Fruit fly (Drosophila melanogaster) whole organism, embryonic: ENCODE results near the gene egh.

ENCODE experiments used
- Bdp1 ChIP-seq: fragments of 200-800 bp; sonication (Bioruptor generic); optimal IDR thresholded peaks from 3 replicates; lab custom pipeline; 2016; ENCODE audit warnings: missing biosample characterization, missing genetic modification characterization
- CG10209 ChIP-seq: fragments of 200-800 bp; sonication (Bioruptor generic); optimal IDR thresholded peaks from 3 replicates; lab custom pipeline; 2017; ENCODE audit warnings: missing biosample characterization, mild to moderate bottlenecking, missing genetic modification characterization, missing genetic modification reagents
- CG12219 ChIP-seq: fragments of 200-800 bp; sonication (Bioruptor generic); optimal IDR thresholded peaks from 3 replicates; lab custom pipeline; 2018; ENCODE audit warnings: missing biosample characterization, mild to moderate bottlenecking, missing genetic modification characterization
- CG12299 ChIP-seq: fragments of 200-800 bp; sonication (Bioruptor generic); optimal IDR thresholded peaks from 2 replicates; lab custom pipeline; 2018; ENCODE audit warnings: missing biosample characterization, mild to moderate bottlenecking, missing genetic modification characterization
- CG12659 ChIP-seq: fragments of 200-800 bp; sonication (Bioruptor generic); optimal IDR thresholded peaks from 3 replicates; lab custom pipeline; 2017; ENCODE audit warnings: mild to moderate bottlenecking, missing biosample characterization, missing genetic modification reagents, missing genetic modification characterization
- CG12769 ChIP-seq: fragments of 200-800 bp; sonication (Bioruptor generic); optimal IDR thresholded peaks from 2 replicates; lab custom pipeline; 2019; ENCODE audit warnings: missing biosample characterization, mild to moderate bottlenecking, missing genetic modification characterization, moderate library complexity
- CG14710 ChIP-seq: fragments of 200-800 bp; sonication (Bioruptor generic); optimal IDR thresholded peaks from 3 replicates; lab custom pipeline; 2019; ENCODE audit warnings: missing biosample characterization, mild to moderate bottlenecking, missing genetic modification characterization, moderate library complexity
- CG1602 ChIP-seq: fragments of 200-800 bp; sonication (Bioruptor generic); optimal IDR thresholded peaks from 3 replicates; lab custom pipeline; 2016; ENCODE audit warnings: missing biosample characterization, missing genetic modification characterization
- CG1603 ChIP-seq: fragments of 200-800 bp; sonication (Bioruptor generic); optimal IDR thresholded peaks from 2 replicates; lab custom pipeline; 2019; ENCODE audit warnings: missing biosample characterization, mild to moderate bottlenecking, missing genetic modification characterization, moderate library complexity
- CG2199 ChIP-seq: fragments of 200-800 bp; sonication (Bioruptor generic); IDR thresholded peaks from 3 replicates; pipeline ENCODE4 v1.3.6; 2022; ENCODE audit warnings: missing biosample characterization, missing genetic modification characterization
- CG3847 ChIP-seq: fragments of 200-800 bp; sonication (Bioruptor generic); IDR thresholded peaks from 2 replicates; pipeline ENCODE4 v1.3.6; 2022; ENCODE audit warnings: missing biosample characterization, missing genetic modification characterization
- CG5245 ChIP-seq: fragments of 200-800 bp; sonication (Bioruptor generic); optimal IDR thresholded peaks from 3 replicates; lab custom pipeline; 2016; ENCODE audit warnings: missing biosample characterization, missing genetic modification characterization
- CG6791 ChIP-seq: fragments of 200-800 bp; sonication (Bioruptor generic); IDR thresholded peaks from 3 replicates; pipeline ENCODE4 v1.3.6; 2022; ENCODE audit warnings: missing biosample characterization, missing genetic modification characterization; ENCODE audit not compliant: partially characterized antibody
- CG7839 ChIP-seq: fragments of 200-800 bp; sonication (Bioruptor generic); optimal IDR thresholded peaks from 3 replicates; lab custom pipeline; 2018; ENCODE audit warnings: missing biosample characterization, mild to moderate bottlenecking, missing genetic modification characterization, moderate library complexity
- CG8290 ChIP-seq, 3 experiments: fragments of 200-800 bp; sonication (Bioruptor generic); optimal IDR thresholded peaks; 2 replicates each; lab custom pipeline; 2016 to 2019; ENCODE audit warnings: missing biosample characterization in 3 of 3, missing genetic modification characterization in 3 of 3, mild to moderate bottlenecking in 2 of 3, moderate library complexity in 1 of 3
- CG9727 ChIP-seq: fragments of 200-800 bp; sonication (Bioruptor generic); optimal IDR thresholded peaks from 3 replicates; lab custom pipeline; 2017; ENCODE audit warnings: missing biosample characterization, mild to moderate bottlenecking, missing genetic modification characterization
- Dad ChIP-seq: fragments of 200-800 bp; sonication (Bioruptor generic); optimal IDR thresholded peaks from 3 replicates; lab custom pipeline; 2016; ENCODE audit warnings: missing biosample characterization, missing genetic modification characterization
- Dip2 ChIP-seq: fragments of 200-800 bp; sonication (Bioruptor generic); IDR thresholded peaks from 2 replicates; pipeline ENCODE4 v1.3.6; 2022; ENCODE audit warnings: missing biosample characterization, missing genetic modification characterization
- Dp ChIP-seq: fragments of 200-800 bp; sonication (Bioruptor generic); optimal IDR thresholded peaks from 2 replicates; lab custom pipeline; 2018; ENCODE audit warnings: missing biosample characterization, mild to moderate bottlenecking, missing genetic modification characterization, moderate library complexity
- Dref ChIP-seq: fragments of 200-800 bp; sonication (Bioruptor generic); IDR thresholded peaks from 2 replicates; pipeline ENCODE4 v1.3.6; 2022; ENCODE audit warnings: missing biosample characterization, missing genetic modification characterization
- Hsf ChIP-seq: fragments of 200-800 bp; sonication (Bioruptor generic); optimal IDR thresholded peaks from 3 replicates; lab custom pipeline; 2016; ENCODE audit warnings: missing biosample characterization, missing genetic modification characterization
- Lhr ChIP-seq: fragments of 200-800 bp; sonication (Bioruptor generic); optimal IDR thresholded peaks from 3 replicates; lab custom pipeline; 2017; ENCODE audit warnings: mild to moderate bottlenecking, missing biosample characterization, missing genetic modification reagents, missing genetic modification characterization
- Max ChIP-seq: fragments of 200-800 bp; sonication (Bioruptor generic); optimal IDR thresholded peaks from 2 replicates; lab custom pipeline; 2016; ENCODE audit warnings: missing biosample characterization, mild to moderate bottlenecking, missing genetic modification characterization
- NC2β ChIP-seq: fragments of 200-800 bp; sonication (Bioruptor generic); optimal IDR thresholded peaks from 2 replicates; lab custom pipeline; 2016; ENCODE audit warnings: missing biosample characterization, missing genetic modification characterization
- Scr ChIP-seq: fragments of 200-800 bp; sonication (Bioruptor generic); IDR thresholded peaks from 2 replicates; pipeline ENCODE4 v1.3.6; 2022; ENCODE audit warnings: missing biosample characterization, missing genetic modification characterization; ENCODE audit not compliant: partially characterized antibody
- Side ChIP-seq: fragments of 200-800 bp; sonication (Bioruptor generic); optimal IDR thresholded peaks from 2 replicates; lab custom pipeline; 2016; ENCODE audit warnings: missing biosample characterization, missing genetic modification characterization
- abd-A ChIP-seq: fragments of 200-800 bp; sonication (Bioruptor generic); optimal IDR thresholded peaks from 3 replicates; lab custom pipeline; 2019; ENCODE audit warnings: missing biosample characterization, mild to moderate bottlenecking, missing genetic modification characterization, moderate library complexity
- ac ChIP-seq: fragments of 200-800 bp; sonication (Bioruptor generic); optimal IDR thresholded peaks from 3 replicates; lab custom pipeline; 2017; ENCODE audit warnings: missing biosample characterization, mild to moderate bottlenecking, missing genetic modification characterization
- al ChIP-seq: fragments of 200-800 bp; sonication (Bioruptor generic); IDR thresholded peaks from 2 replicates; pipeline ENCODE4 v1.3.6; 2022; ENCODE audit warnings: missing biosample characterization, missing genetic modification characterization
- bbx ChIP-seq: fragments of 200-800 bp; sonication (Bioruptor generic); IDR thresholded peaks from 2 replicates; pipeline ENCODE4 v1.3.6; 2022; ENCODE audit warnings: missing biosample characterization, missing genetic modification characterization; ENCODE audit not compliant: partially characterized antibody
- ci ChIP-seq: fragments of 200-800 bp; sonication (Bioruptor generic); IDR thresholded peaks from 3 replicates; pipeline ENCODE4 v1.3.6; 2022; ENCODE audit warnings: missing biosample characterization, missing genetic modification characterization
- dm ChIP-seq: fragments of 200-800 bp; sonication (Bioruptor generic); optimal IDR thresholded peaks from 3 replicates; lab custom pipeline; 2016; ENCODE audit warnings: missing biosample characterization, missing genetic modification characterization
- ems ChIP-seq: fragments of 200-800 bp; sonication (Bioruptor generic); optimal IDR thresholded peaks from 3 replicates; lab custom pipeline; 2016; ENCODE audit warnings: missing biosample characterization, missing genetic modification characterization
- ftz-f1 ChIP-seq: fragments of 200-800 bp; sonication (Bioruptor generic); optimal IDR thresholded peaks from 2 replicates; lab custom pipeline; 2016; ENCODE audit warnings: missing biosample characterization, missing genetic modification characterization
- gfzf ChIP-seq: fragments of 200-800 bp; sonication (Bioruptor generic); optimal IDR thresholded peaks from 2 replicates; lab custom pipeline; 2016; ENCODE audit warnings: missing biosample characterization, mild to moderate bottlenecking, missing genetic modification characterization, moderate library complexity
- h ChIP-seq: fragments of >200 bp; optimal IDR thresholded peaks from 2 replicates; lab custom pipeline; 2017
- jumu ChIP-seq: fragments of 200-800 bp; sonication (Bioruptor generic); optimal IDR thresholded peaks from 3 replicates; lab custom pipeline; 2016; ENCODE audit warnings: missing biosample characterization, missing genetic modification characterization
- lab ChIP-seq: fragments of 200-800 bp; sonication (Bioruptor generic); optimal IDR thresholded peaks from 3 replicates; lab custom pipeline; 2017; ENCODE audit warnings: missing biosample characterization, missing genetic modification characterization, mild to moderate bottlenecking, moderate library complexity, missing genetic modification reagents
- lola ChIP-seq, 3 experiments: fragments of >200 bp in 2 of 3; fragments of 200-800 bp in 1 of 3; sonication (Bioruptor generic) in 1 of 3; optimal IDR thresholded peaks; 2 replicates each; lab custom pipeline; 2017 to 2019; ENCODE audit warnings: missing biosample characterization in 3 of 3, missing genetic modification characterization in 3 of 3, mild to moderate bottlenecking in 1 of 3, moderate library complexity in 1 of 3
- mirr ChIP-seq: fragments of 200-800 bp; sonication (Bioruptor generic); optimal IDR thresholded peaks from 3 replicates; lab custom pipeline; 2018; ENCODE audit warnings: missing biosample characterization, mild to moderate bottlenecking, missing genetic modification characterization
- oc ChIP-seq: fragments of 200-800 bp; sonication (Bioruptor generic); optimal IDR thresholded peaks from 2 replicates; lab custom pipeline; 2018; ENCODE audit warnings: missing biosample characterization, mild to moderate bottlenecking, missing genetic modification characterization, moderate library complexity
- onecut ChIP-seq: fragments of 200-800 bp; sonication (Bioruptor generic); IDR thresholded peaks from 2 replicates; pipeline ENCODE4 v1.3.6; 2022; ENCODE audit warnings: missing biosample characterization, missing genetic modification characterization
- p53 ChIP-seq: fragments of 200-800 bp; sonication (Bioruptor generic); optimal IDR thresholded peaks from 2 replicates; lab custom pipeline; 2016; ENCODE audit warnings: missing biosample characterization, missing genetic modification characterization
- pzg ChIP-seq: fragments of 200-800 bp; sonication (Bioruptor generic); optimal IDR thresholded peaks from 3 replicates; lab custom pipeline; 2018; ENCODE audit warnings: missing biosample characterization, mild to moderate bottlenecking, missing genetic modification characterization, moderate library complexity
- row ChIP-seq: fragments of 200-800 bp; sonication (Bioruptor generic); IDR thresholded peaks from 3 replicates; pipeline ENCODE4 v1.3.6; 2022; ENCODE audit warnings: missing biosample characterization, missing genetic modification characterization
- sens ChIP-seq: fragments of 200-800 bp; sonication (Bioruptor generic); peaks from one replicate; lab custom pipeline; 2016; ENCODE audit warnings: missing biosample characterization, missing genetic modification characterization
- tio ChIP-seq: fragments of 200-800 bp; sonication (Bioruptor generic); optimal IDR thresholded peaks from 2 replicates; lab custom pipeline; 2017; ENCODE audit warnings: missing biosample characterization, missing genetic modification characterization, inconsistent platforms
- wek ChIP-seq: fragments of 200-800 bp; sonication (Bioruptor generic); optimal IDR thresholded peaks from 3 replicates; lab custom pipeline; 2018; ENCODE audit warnings: missing biosample characterization, mild to moderate bottlenecking, missing genetic modification characterization, moderate library complexity

egh gene

DNA sequence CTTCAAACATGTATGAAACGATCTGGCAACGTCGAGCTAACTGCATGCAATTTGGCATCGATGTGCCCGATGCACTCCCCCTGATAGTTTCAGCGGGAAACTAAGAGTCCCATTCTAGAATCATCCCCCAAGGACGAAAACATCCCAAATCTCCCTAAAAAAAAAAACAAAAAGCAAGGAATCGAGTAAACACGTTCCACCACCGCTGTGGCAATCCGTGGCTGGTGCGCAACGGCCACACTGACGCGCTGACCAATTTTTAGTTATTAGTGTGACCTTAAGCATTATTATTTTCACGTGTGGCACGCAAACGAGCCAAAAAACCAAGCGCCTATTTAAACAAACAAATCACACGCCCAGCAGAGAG is 2.6 kb upstream of the egh start, which contains the start of gene wds (continued):
- TF ChIP-seq dm (peak; percentile 80), CG1603 (peak; percentile 32), sens (GFP tag; lab: Kevin White, UChicago) (peak; percentile 60), CG10209 (no peak), Scr (GFP tag; lab: Robert Waterston, UW) (0 out of 2 replicates have a peak, but pooled peaks have one; percentile 9), CG12299 (tag; lab: Kevin White, UChicago) (no peak), bbx (GFP tag; lab: Robert Waterston, UW) (peak; percentile 21; the same call in 1 of the 2 replicates), Hsf (GFP tag; lab: Kevin White, UChicago) (no peak), CG14710 (peak; percentile 15), h (lab: Kevin White, UChicago) (no peak), Dref (GFP tag; lab: Robert Waterston, UW) (no peak), Dp (GFP tag; lab: Kevin White, UChicago) (peak; percentile 38)

DNA sequence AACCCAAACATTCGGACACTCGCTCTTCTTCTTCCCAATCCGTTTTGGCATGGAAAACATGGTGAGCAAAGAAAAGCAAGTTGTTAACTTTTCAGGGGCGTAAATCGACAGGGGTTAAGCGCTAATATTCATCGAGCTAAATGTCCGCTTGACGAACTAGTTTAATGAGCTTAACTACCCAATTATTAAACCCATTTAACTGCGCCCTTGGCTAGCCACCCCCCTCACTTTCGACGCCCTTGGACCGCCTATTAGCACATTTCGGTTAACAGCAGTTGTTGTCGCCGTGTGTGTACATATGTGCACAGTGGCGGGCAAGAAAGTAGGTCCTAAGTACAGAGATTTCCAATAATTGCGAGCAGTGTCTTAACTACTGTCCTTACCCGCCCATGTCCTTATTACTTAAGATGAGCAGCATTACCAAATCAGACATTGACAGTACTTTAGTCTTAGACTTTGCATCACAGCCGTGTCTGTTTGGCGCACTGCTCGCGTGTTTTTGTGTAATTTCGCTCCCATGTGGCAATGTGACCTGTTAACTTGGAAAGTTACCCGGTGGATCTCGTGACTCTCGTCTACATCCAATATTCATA is 1.2 kb downstream of the egh start:
- TF ChIP-seq CG6791 (no peak), pzg (GFP tag; lab: Kevin White, UChicago) (peak; percentile 26), Bdp1 (GFP tag; lab: Kevin White, UChicago) (peak; percentile 82), CG12219 (GFP tag; lab: Kevin White, UChicago) (peak; percentile 79), ems (peak; percentile 91), CG5245 (GFP tag; lab: Kevin White, UChicago) (peak; percentile 86), Lhr (peak; percentile 46), Side (GFP tag; lab: Kevin White, UChicago) (peak; percentile 95), lola (GFP tag; optimal IDR thresholded peaks at IDR 0.05; lab: Kevin White, UChicago) (peak in 1 of 3 experiments; percentile 47), ac (GFP tag; lab: Kevin White, UChicago) (no peak), CG2199 (GFP tag; lab: Robert Waterston, UW) (peak; percentile 85; the same call in 2 of the 3 replicates), CG1602 (peak; percentile 87), onecut (peak; percentile 74), mirr (GFP tag; lab: Kevin White, UChicago) (peak; percentile 63), abd-A (tag; lab: Kevin White, UChicago) (peak; percentile 68), sens (GFP tag; lab: Kevin White, UChicago) (peak; percentile 96), Dad (GFP tag; lab: Kevin White, UChicago) (peak; percentile 93), NC2β (GFP tag; lab: Kevin White, UChicago) (peak; percentile 85), Dip2 (GFP tag; lab: Robert Waterston, UW) (no peak), CG8290 (GFP tag; optimal IDR thresholded peaks at IDR 0.05; lab: Kevin White, UChicago) (peak; percentile 29), CG8290 (tag; optimal IDR thresholded peaks at IDR 0.05; lab: Kevin White, UChicago) (peak in 1 of 2 experiments; percentile 99), tio (GFP tag; lab: Kevin White, UChicago) (peak; percentile 90), wek (peak; percentile 61), ftz-f1 (peak; percentile 78), p53 (GFP tag; lab: Kevin White, UChicago) (peak; percentile 85), CG7839 (peak; percentile 94), ci (GFP tag; lab: Robert Waterston, UW) (peak; percentile 96), jumu (peak; percentile 93), al (peak; percentile 94), row (GFP tag; lab: Robert Waterston, UW) (peak; percentile 91), oc (peak; percentile 89), CG12769 (tag; lab: Kevin White, UChicago) (peak; percentile 99), Max (GFP tag; lab: Kevin White, UChicago) (peak; percentile 79), CG3847 (GFP tag; lab: Robert Waterston, UW) (peak; percentile 94), CG12659 (GFP tag; lab: Kevin White, UChicago) (peak; percentile 93), CG9727 (GFP tag; lab: Kevin White, UChicago) (peak; percentile 89), lab (peak; percentile 97), gfzf (no peak)
